Worm (Caenorhabditis elegans) whole organism, early embryonic: Measurements from ENCODE around the gene T13G4.7.

ENCODE experiments used
- ama-1 ChIP-seq: fragments of 150-350 bp; optimal IDR thresholded peaks from 2 replicates; lab custom pipeline; 2014
- ceh-36 ChIP-seq: sonication (generic microtip); optimal IDR thresholded peaks from 2 replicates; lab custom pipeline; 2016; ENCODE audit warnings: missing genetic modification characterization, inconsistent platforms, missing compliant biosample characterization
- flt-1 ChIP-seq: fragments of 200-800 bp; sonication (Bioruptor generic); IDR thresholded peaks from 2 replicates; pipeline ENCODE4 v1.3.6; 2022; ENCODE audit warnings: missing genetic modification characterization, missing compliant biosample characterization
- tbx-37 ChIP-seq: fragments of 200-800 bp; sonication (Bioruptor generic); conservative IDR thresholded peaks from 2 replicates; pipeline ENCODE4 v1.3.6; 2022; ENCODE audit warnings: missing genetic modification reagents, missing genetic modification characterization, missing compliant biosample characterization

DNA sequence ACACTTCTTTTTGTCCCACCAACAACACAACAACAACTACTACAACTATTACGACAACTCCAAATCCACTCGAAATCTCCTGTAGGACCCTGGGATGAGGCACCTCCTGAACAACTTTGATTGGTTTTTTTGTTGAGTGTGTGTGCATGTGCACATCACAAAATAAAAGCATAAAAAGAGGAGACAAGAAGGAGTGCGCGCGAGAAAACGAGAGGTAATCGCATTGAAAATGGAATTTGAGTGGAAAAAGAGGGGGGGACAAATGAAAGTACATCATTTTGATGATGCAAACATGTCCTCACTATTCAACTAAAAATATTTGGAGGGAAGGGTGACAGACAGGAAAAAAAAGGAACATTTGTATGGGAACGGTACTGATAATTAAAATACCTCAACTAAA is 20.5 kb downstream of the T13G4.7 start:
- TF ChIP-seq ceh-36 (tag; lab: Kevin White, UChicago) (no peak), tbx-37 (GFP tag; lab: Robert Waterston, UW) (no peak), ama-1 (lab: Kevin White, UChicago) (no peak), flt-1 (no peak)
